Worm (Caenorhabditis elegans) whole organism, early embryonic: Measurements from ENCODE around the gene F10G2.7.

Experiments
- B0310.2 ChIP-seq: sonication (generic microtip); optimal IDR thresholded peaks from 2 replicates; lab custom pipeline; 2016; ENCODE audit warnings: mild to moderate bottlenecking, missing genetic modification characterization, missing compliant biosample characterization
- F13C5.2 ChIP-seq: sonication (generic microtip); optimal IDR thresholded peaks from 2 replicates; lab custom pipeline; 2017; ENCODE audit warnings: mild to moderate bottlenecking, missing genetic modification characterization, inconsistent platforms, missing compliant biosample characterization
- aly-1 ChIP-seq: sonication (generic microtip); optimal IDR thresholded peaks from 2 replicates; lab custom pipeline; 2016; ENCODE audit warnings: missing genetic modification characterization, missing compliant biosample characterization
- ama-1 ChIP-seq: fragments of 150-350 bp; optimal IDR thresholded peaks from 2 replicates; lab custom pipeline; 2014
- ets-7 ChIP-seq: sonication (generic microtip); optimal IDR thresholded peaks from 2 replicates; lab custom pipeline; 2016; ENCODE audit warnings: missing genotype, missing genetic modification characterization, missing compliant biosample characterization
- flt-1 ChIP-seq: fragments of 200-800 bp; sonication (Bioruptor generic); IDR thresholded peaks from 2 replicates; pipeline ENCODE4 v1.3.6; 2022; ENCODE audit warnings: missing genetic modification characterization, missing compliant biosample characterization
- hnd-1 ChIP-seq: sonication (generic microtip); optimal IDR thresholded peaks from 2 replicates; lab custom pipeline; 2016; ENCODE audit warnings: missing genetic modification characterization, missing compliant biosample characterization
- scrt-1 ChIP-seq: fragments of 200-800 bp; sonication (Bioruptor generic); IDR thresholded peaks from 2 replicates; pipeline ENCODE4 v1.3.6; 2022; ENCODE audit warnings: missing genetic modification characterization, missing compliant biosample characterization
- tbx-11 ChIP-seq: fragments of 200-800 bp; sonication (Bioruptor generic); IDR thresholded peaks from 2 replicates; pipeline ENCODE4 v1.3.6; 2022; ENCODE audit warnings: missing genetic modification characterization, missing compliant biosample characterization
- tra-4 ChIP-seq: sonication (generic microtip); optimal IDR thresholded peaks from 2 replicates; lab custom pipeline; 2017; ENCODE audit warnings: missing genetic modification characterization, missing compliant biosample characterization

DNA sequence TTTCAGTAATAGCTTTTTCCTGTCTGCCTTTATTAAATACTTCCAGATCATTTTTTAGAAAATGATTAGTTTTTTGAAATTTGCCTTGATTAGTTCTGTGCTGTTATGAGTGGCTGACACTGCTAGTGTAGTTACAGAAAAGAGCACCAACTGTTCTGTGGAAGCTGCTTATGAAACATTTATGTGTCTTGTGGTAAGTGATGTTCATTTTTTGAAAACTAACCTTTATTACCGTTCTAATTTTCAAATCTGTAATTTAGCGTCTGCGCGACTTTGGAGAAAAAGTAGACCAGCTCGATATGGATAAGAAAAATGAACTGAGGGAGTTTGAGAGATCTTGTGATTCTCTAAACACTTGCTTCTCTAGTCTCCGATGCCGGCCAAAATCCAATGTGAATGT, 32.5 kb upstream of the F10G2.7 start, which contains the start of gene srj-14:
- TF ChIP-seq aly-1 (tag; lab: Kevin White, UChicago) (no peak), scrt-1 (GFP tag; lab: Robert Waterston, UW) (no peak), tbx-11 (GFP tag; lab: Robert Waterston, UW) (no peak), F13C5.2 (tag; lab: Kevin White, UChicago) (no peak), ets-7 (tag; lab: Kevin White, UChicago) (no peak), flt-1 (GFP tag; lab: Robert Waterston, UW) (no peak), ama-1 (lab: Kevin White, UChicago) (no peak), B0310.2 (tag; lab: Kevin White, UChicago) (no peak), tra-4 (tag; lab: Kevin White, UChicago) (no peak), hnd-1 (tag; lab: Kevin White, UChicago) (no peak)
